Worm (Caenorhabditis elegans): ENCODE results near the gene zipt-17.

DNA sequence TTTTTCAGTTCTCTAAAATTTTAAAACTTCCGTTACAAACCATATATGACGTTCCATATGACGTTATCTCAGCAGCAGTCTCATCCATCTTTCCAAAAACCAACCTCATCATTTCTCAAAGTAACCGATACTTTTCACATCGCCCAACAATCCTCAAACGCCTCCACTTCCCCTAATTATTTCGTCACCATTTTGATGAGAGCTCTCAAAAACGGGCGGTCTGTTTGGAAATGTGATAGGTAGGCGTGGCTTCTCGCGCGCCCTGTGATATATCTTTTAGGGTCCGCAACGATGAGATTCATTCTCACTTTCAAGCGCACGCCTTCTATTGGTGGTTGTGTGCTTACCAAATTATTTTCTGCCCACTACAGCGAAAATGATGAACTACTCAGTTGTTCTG is 1.1 kb upstream of the zipt-17 start, which contains the start of gene trh-1:
- TF ChIP-seq cog-1 (tag; optimal IDR thresholded peaks at IDR 0.05) (no peak), flt-1 (GFP tag; IDR thresholded peaks at IDR 0.05) (no peak), ztf-23 (GFP tag; IDR thresholded peaks at IDR 0.05) (no peak)
